Fruit fly (Drosophila melanogaster) whole organism, embryonic: ENCODE data around the gene CG32487.
A peak's percentile ranks its signal among the peaks of the same experiment; 100 is the strongest.

ENCODE experiments used
- CG10321 ChIP-seq: fragments of 200-800 bp; sonication (Bioruptor generic); IDR thresholded peaks from 2 replicates; pipeline ENCODE4 v1.3.6; 2022; ENCODE audit warnings: missing biosample characterization, missing genetic modification characterization
- CG11093 ChIP-seq: fragments of 200-800 bp; sonication (Bioruptor generic); IDR thresholded peaks from 3 replicates; pipeline ENCODE4 v1.3.6; 2022; ENCODE audit warnings: missing biosample characterization, missing genetic modification characterization
- CG12391 ChIP-seq: fragments of 200-800 bp; sonication (Bioruptor generic); optimal IDR thresholded peaks from 3 replicates; lab custom pipeline; 2018; ENCODE audit warnings: missing biosample characterization, mild to moderate bottlenecking, missing genetic modification characterization, moderate library complexity
- CG15073 ChIP-seq: fragments of 200-800 bp; sonication (Bioruptor generic); optimal IDR thresholded peaks from 2 replicates; lab custom pipeline; 2016; ENCODE audit warnings: missing biosample characterization, missing genetic modification characterization
- CG15269 ChIP-seq: fragments of 200-800 bp; sonication (Bioruptor generic); optimal IDR thresholded peaks from 2 replicates; lab custom pipeline; 2018; ENCODE audit warnings: missing biosample characterization, mild to moderate bottlenecking, missing genetic modification characterization, moderate library complexity
- CG1647 ChIP-seq: fragments of 200-800 bp; sonication (Bioruptor generic); optimal IDR thresholded peaks from 3 replicates; lab custom pipeline; 2016; ENCODE audit warnings: missing biosample characterization, missing genetic modification characterization
- CG16815 ChIP-seq: fragments of 200-800 bp; sonication (Bioruptor generic); optimal IDR thresholded peaks from 3 replicates; lab custom pipeline; 2017; ENCODE audit warnings: missing biosample characterization, mild to moderate bottlenecking, missing genetic modification characterization
- CG17359 ChIP-seq: fragments of 200-800 bp; sonication (Bioruptor generic); optimal IDR thresholded peaks from 3 replicates; lab custom pipeline; 2018; ENCODE audit warnings: missing biosample characterization, mild to moderate bottlenecking, missing genetic modification characterization, moderate library complexity
- CG17385 ChIP-seq: fragments of 200-800 bp; sonication (Bioruptor generic); optimal IDR thresholded peaks from 3 replicates; lab custom pipeline; 2018; ENCODE audit warnings: missing biosample characterization, mild to moderate bottlenecking, missing genetic modification characterization
- CG1832 ChIP-seq: fragments of 200-800 bp; sonication (Bioruptor generic); optimal IDR thresholded peaks from 2 replicates; lab custom pipeline; 2017; ENCODE audit warnings: missing biosample characterization, mild to moderate bottlenecking, missing genetic modification characterization, inconsistent platforms
- CG2712 ChIP-seq: fragments of 200-800 bp; optimal IDR thresholded peaks from 3 replicates; lab custom pipeline; 2019; ENCODE audit warnings: missing biosample characterization, mild to moderate bottlenecking, missing genetic modification characterization, moderate library complexity
- CG31224 ChIP-seq: fragments of 200-800 bp; sonication (Bioruptor generic); IDR thresholded peaks from 2 replicates; pipeline ENCODE4 v1.3.6; 2022; ENCODE audit warnings: missing biosample characterization, missing genetic modification characterization
- CG32772 ChIP-seq: fragments of 200-800 bp; sonication (Bioruptor generic); IDR thresholded peaks from 2 replicates; pipeline ENCODE4 v1.3.6; 2022; ENCODE audit warnings: missing biosample characterization, missing genetic modification characterization
- CG3281 ChIP-seq: fragments of 200-800 bp; sonication (Bioruptor generic); optimal IDR thresholded peaks from 3 replicates; lab custom pipeline; 2017; ENCODE audit warnings: missing biosample characterization, mild to moderate bottlenecking, missing genetic modification characterization
- CG3838 ChIP-seq: fragments of 200-800 bp; sonication (Bioruptor generic); optimal IDR thresholded peaks from 3 replicates; lab custom pipeline; 2016; ENCODE audit warnings: missing biosample characterization, missing genetic modification characterization
- CG3847 ChIP-seq: fragments of 200-800 bp; sonication (Bioruptor generic); IDR thresholded peaks from 2 replicates; pipeline ENCODE4 v1.3.6; 2022; ENCODE audit warnings: missing biosample characterization, missing genetic modification characterization
- CG5180 ChIP-seq: fragments of 200-800 bp; sonication (Bioruptor generic); optimal IDR thresholded peaks from 3 replicates; lab custom pipeline; 2017; ENCODE audit warnings: missing biosample characterization, missing genetic modification characterization, mild to moderate bottlenecking, moderate library complexity, missing genetic modification reagents
- CG6813 ChIP-seq: fragments of 200-800 bp; sonication (Bioruptor generic); optimal IDR thresholded peaks from 2 replicates; lab custom pipeline; 2017; ENCODE audit warnings: missing biosample characterization, missing genetic modification characterization, mild to moderate bottlenecking, moderate library complexity, missing genetic modification reagents
- CG7357 ChIP-seq: fragments of 200-800 bp; sonication (Bioruptor generic); IDR thresholded peaks from 3 replicates; pipeline ENCODE4 v1.3.6; 2022; ENCODE audit warnings: missing biosample characterization, missing genetic modification characterization
- CG9727 ChIP-seq: fragments of 200-800 bp; sonication (Bioruptor generic); optimal IDR thresholded peaks from 3 replicates; lab custom pipeline; 2017; ENCODE audit warnings: missing biosample characterization, mild to moderate bottlenecking, missing genetic modification characterization
- CG9817 ChIP-seq: fragments of 200-800 bp; sonication (Bioruptor generic); optimal IDR thresholded peaks from 2 replicates; lab custom pipeline; 2018; ENCODE audit warnings: missing biosample characterization, mild to moderate bottlenecking, missing genetic modification characterization, moderate library complexity
- D19A ChIP-seq: fragments of 200-800 bp; optimal IDR thresholded peaks from 3 replicates; lab custom pipeline; 2019; ENCODE audit warnings: missing biosample characterization, mild to moderate bottlenecking, missing genetic modification characterization, moderate library complexity
- Dbx ChIP-seq: fragments of 200-800 bp; sonication (Bioruptor generic); IDR thresholded peaks from 3 replicates; pipeline ENCODE4 v1.3.6; 2022; ENCODE audit warnings: missing biosample characterization, missing genetic modification characterization
- Dll ChIP-seq: fragments of 200-800 bp; sonication (Bioruptor generic); IDR thresholded peaks from 4 replicates; pipeline ENCODE4 v1.3.6; 2022; ENCODE audit warnings: missing biosample characterization, missing genetic modification characterization; ENCODE audit not compliant: partially characterized antibody
- Ets97D ChIP-seq: fragments of 200-800 bp; sonication (Bioruptor generic); optimal IDR thresholded peaks from 3 replicates; lab custom pipeline; 2016; ENCODE audit warnings: missing biosample characterization, missing genetic modification characterization
- Gug ChIP-seq: fragments of 200-800 bp; sonication (Bioruptor generic); IDR thresholded peaks from 4 replicates; pipeline ENCODE4 v1.3.6; 2022; ENCODE audit warnings: missing biosample characterization, missing genetic modification characterization
- Hr3 ChIP-seq: fragments of 200-800 bp; sonication (Bioruptor generic); optimal IDR thresholded peaks from 3 replicates; lab custom pipeline; 2016; ENCODE audit warnings: missing biosample characterization, missing genetic modification characterization
- Lhr ChIP-seq: fragments of 200-800 bp; sonication (Bioruptor generic); optimal IDR thresholded peaks from 3 replicates; lab custom pipeline; 2017; ENCODE audit warnings: mild to moderate bottlenecking, missing biosample characterization, missing genetic modification reagents, missing genetic modification characterization
- Nf-YB ChIP-seq: fragments of 200-800 bp; sonication (Bioruptor generic); optimal IDR thresholded peaks from 3 replicates; lab custom pipeline; 2019; ENCODE audit warnings: missing biosample characterization, mild to moderate bottlenecking, missing genetic modification characterization, moderate library complexity
- Nf-YC ChIP-seq: fragments of 200-800 bp; optimal IDR thresholded peaks from 3 replicates; lab custom pipeline; 2019; ENCODE audit warnings: missing biosample characterization, mild to moderate bottlenecking, missing genetic modification characterization, moderate library complexity
- Opbp ChIP-seq: fragments of 200-800 bp; sonication (Bioruptor generic); IDR thresholded peaks from 3 replicates; pipeline ENCODE4 v1.3.6; 2022; ENCODE audit warnings: missing biosample characterization, missing genetic modification characterization; ENCODE audit not compliant: partially characterized antibody
- PHDP ChIP-seq: fragments of 200-800 bp; sonication (Bioruptor generic); optimal IDR thresholded peaks from 3 replicates; lab custom pipeline; 2018; ENCODE audit warnings: missing biosample characterization, mild to moderate bottlenecking, missing genetic modification characterization, moderate library complexity
- Xbp1 ChIP-seq: fragments of 200-800 bp; sonication (Bioruptor generic); optimal IDR thresholded peaks from 3 replicates; lab custom pipeline; 2016; ENCODE audit warnings: missing biosample characterization, mild to moderate bottlenecking, missing genetic modification characterization
- chn ChIP-seq: fragments of 200-800 bp; sonication (Bioruptor generic); optimal IDR thresholded peaks from 2 replicates; lab custom pipeline; 2016; ENCODE audit warnings: missing biosample characterization, missing genetic modification characterization
- crc ChIP-seq: fragments of 200-800 bp; sonication (Bioruptor generic); optimal IDR thresholded peaks from 2 replicates; lab custom pipeline; 2016; ENCODE audit warnings: missing biosample characterization, missing genetic modification characterization
- dmrt11E ChIP-seq: fragments of 200-800 bp; sonication (Bioruptor generic); optimal IDR thresholded peaks from 3 replicates; lab custom pipeline; 2018; ENCODE audit warnings: missing biosample characterization, mild to moderate bottlenecking, missing genetic modification characterization, moderate library complexity
- dysf ChIP-seq: fragments of 200-800 bp; sonication (Bioruptor generic); IDR thresholded peaks from 3 replicates; pipeline ENCODE4 v1.3.6; 2022; ENCODE audit warnings: missing biosample characterization, missing genetic modification characterization
- exex ChIP-seq: fragments of 200-800 bp; sonication (Bioruptor generic); optimal IDR thresholded peaks from 4 replicates; lab custom pipeline; 2018; ENCODE audit warnings: missing biosample characterization, mild to moderate bottlenecking, missing genetic modification characterization, moderate library complexity
- fd96Cb ChIP-seq: fragments of 200-800 bp; sonication (Bioruptor generic); optimal IDR thresholded peaks from 2 replicates; lab custom pipeline; 2018; ENCODE audit warnings: missing biosample characterization, mild to moderate bottlenecking, missing genetic modification characterization, moderate library complexity
- gfzf ChIP-seq: fragments of 200-800 bp; sonication (Bioruptor generic); optimal IDR thresholded peaks from 2 replicates; lab custom pipeline; 2016; ENCODE audit warnings: missing biosample characterization, mild to moderate bottlenecking, missing genetic modification characterization, moderate library complexity
- maf-S ChIP-seq: fragments of 200-800 bp; sonication (Bioruptor generic); optimal IDR thresholded peaks from 2 replicates; lab custom pipeline; 2016; ENCODE audit warnings: missing biosample characterization, missing genetic modification characterization
- nau ChIP-seq: fragments of 200-800 bp; sonication (Bioruptor generic); optimal IDR thresholded peaks from 3 replicates; lab custom pipeline; 2017; ENCODE audit warnings: missing biosample characterization, mild to moderate bottlenecking, missing genetic modification characterization, missing genetic modification reagents
- oc ChIP-seq: fragments of 200-800 bp; sonication (Bioruptor generic); optimal IDR thresholded peaks from 2 replicates; lab custom pipeline; 2018; ENCODE audit warnings: missing biosample characterization, mild to moderate bottlenecking, missing genetic modification characterization, moderate library complexity
- seq ChIP-seq: fragments of 200-800 bp; sonication (Bioruptor generic); IDR thresholded peaks from 2 replicates; pipeline ENCODE4 v1.3.6; 2022; ENCODE audit warnings: missing biosample characterization, missing genetic modification characterization
- sima ChIP-seq: fragments of 200-800 bp; sonication (Bioruptor generic); optimal IDR thresholded peaks from 2 replicates; lab custom pipeline; 2016; ENCODE audit warnings: missing biosample characterization, missing genetic modification characterization
- sisA ChIP-seq: fragments of 200-800 bp; sonication (Bioruptor generic); IDR thresholded peaks from 2 replicates; pipeline ENCODE4 v1.3.6; 2022; ENCODE audit warnings: missing biosample characterization, missing genetic modification characterization
- sna ChIP-seq: fragments of 200-800 bp; sonication (Bioruptor generic); IDR thresholded peaks from 2 replicates; pipeline ENCODE4 v1.3.6; 2022; ENCODE audit warnings: missing biosample characterization, missing genetic modification characterization; ENCODE audit not compliant: partially characterized antibody
- tio ChIP-seq: fragments of 200-800 bp; sonication (Bioruptor generic); optimal IDR thresholded peaks from 2 replicates; lab custom pipeline; 2017; ENCODE audit warnings: missing biosample characterization, missing genetic modification characterization, inconsistent platforms

The CG32487 gene

dm6 chr3L:3042150-3043049, 25.3 kb upstream of the CG32487 start, which contains the start of gene Prx4 (continued):
- no peak for TF ChIP-seq Nf-YC (tag; lab: Kevin White, UChicago)
- TF ChIP-seq CG32772 = peak; percentile 62
- TF ChIP-seq CG17359 (tag; lab: Kevin White, UChicago) = peak; percentile 84
- TF ChIP-seq CG12391 = peak; percentile 66
- peak; percentile 54 for TF ChIP-seq CG3281 (GFP tag; lab: Kevin White, UChicago)
- peak; percentile 44; the same call in 2 of the 3 replicates for TF ChIP-seq CG7357
- TF ChIP-seq sna (GFP tag; lab: Robert Waterston, UW) = no peak
- peak; percentile 11 for TF ChIP-seq chn (GFP tag; lab: Kevin White, UChicago)
- peak; percentile 76 for TF ChIP-seq CG2712 (tag; lab: Kevin White, UChicago)
- TF ChIP-seq CG5180 (GFP tag; lab: Kevin White, UChicago) = peak; percentile 25
- TF ChIP-seq seq = peak; percentile 73
- peak; percentile 68 for TF ChIP-seq CG9727 (GFP tag; lab: Kevin White, UChicago)
- TF ChIP-seq dmrt11E (tag; lab: Kevin White, UChicago) = peak; percentile 61
- TF ChIP-seq gfzf (GFP tag; lab: Kevin White, UChicago) = peak; percentile 87
- TF ChIP-seq exex (tag; lab: Kevin White, UChicago) = peak; percentile 48
- no peak for TF ChIP-seq Ets97D
- TF ChIP-seq D19A (tag; lab: Kevin White, UChicago) = peak; percentile 63
- peak; percentile 52; the same call in 2 of the 3 replicates for TF ChIP-seq CG11093 (GFP tag; lab: Robert Waterston, UW)
- peak; percentile 56 for TF ChIP-seq CG3847 (GFP tag; lab: Robert Waterston, UW)
- TF ChIP-seq CG15073 (GFP tag; lab: Kevin White, UChicago) = no peak
- TF ChIP-seq CG15269 (tag; lab: Kevin White, UChicago) = peak; percentile 80
- peak; percentile 82 for TF ChIP-seq dysf (GFP tag; lab: Robert Waterston, UW)
- peak; percentile 74 for TF ChIP-seq PHDP
- TF ChIP-seq CG1647 (GFP tag; lab: Kevin White, UChicago) = no peak
- TF ChIP-seq sima (GFP tag; lab: Kevin White, UChicago) = no peak
- peak; percentile 27 for TF ChIP-seq oc
- TF ChIP-seq CG31224 (GFP tag; lab: Robert Waterston, UW) = peak; percentile 51
- no peak for TF ChIP-seq CG1832
- TF ChIP-seq CG6813 (GFP tag; lab: Kevin White, UChicago) = peak; percentile 38
- TF ChIP-seq CG17385 = peak; percentile 68
- peak; percentile 78 for TF ChIP-seq Gug (GFP tag; lab: Robert Waterston, UW)
- TF ChIP-seq sisA (GFP tag; lab: Robert Waterston, UW) = peak; percentile 86
- peak; percentile 70; the same call in 2 of the 3 replicates for TF ChIP-seq Dbx (GFP tag; lab: Robert Waterston, UW)
- TF ChIP-seq CG3838 (GFP tag; lab: Kevin White, UChicago) = no peak
- peak; percentile 63 for TF ChIP-seq fd96Cb (tag; lab: Kevin White, UChicago)
- TF ChIP-seq tio (GFP tag; lab: Kevin White, UChicago) = peak; percentile 39
- TF ChIP-seq crc (GFP tag; lab: Kevin White, UChicago) = no peak
- peak; percentile 64 for TF ChIP-seq CG9817 (tag; lab: Kevin White, UChicago)
- TF ChIP-seq Hr3 = peak; percentile 57
- TF ChIP-seq Dll (GFP tag; lab: Robert Waterston, UW) = no peak
- TF ChIP-seq Opbp (GFP tag; lab: Robert Waterston, UW) = no peak
- no peak for TF ChIP-seq Lhr (GFP tag; lab: Kevin White, UChicago)
- TF ChIP-seq Xbp1 (GFP tag; lab: Kevin White, UChicago) = peak; percentile 70
- TF ChIP-seq CG10321 = peak; percentile 51; the same call in 1 of the 2 replicates
- TF ChIP-seq maf-S (GFP tag; lab: Kevin White, UChicago) = no peak
- TF ChIP-seq Nf-YB (GFP tag; lab: Kevin White, UChicago) = peak; percentile 28
- peak; percentile 58 for TF ChIP-seq CG16815 (GFP tag; lab: Kevin White, UChicago)
- TF ChIP-seq nau (GFP tag; lab: Kevin White, UChicago) = peak; percentile 65
